Fruit fly (Drosophila melanogaster): ENCODE measurements around the gene fbp.
A peak's percentile ranks its signal among the peaks of the same experiment; 100 is the strongest.

fbp gene

DNA sequence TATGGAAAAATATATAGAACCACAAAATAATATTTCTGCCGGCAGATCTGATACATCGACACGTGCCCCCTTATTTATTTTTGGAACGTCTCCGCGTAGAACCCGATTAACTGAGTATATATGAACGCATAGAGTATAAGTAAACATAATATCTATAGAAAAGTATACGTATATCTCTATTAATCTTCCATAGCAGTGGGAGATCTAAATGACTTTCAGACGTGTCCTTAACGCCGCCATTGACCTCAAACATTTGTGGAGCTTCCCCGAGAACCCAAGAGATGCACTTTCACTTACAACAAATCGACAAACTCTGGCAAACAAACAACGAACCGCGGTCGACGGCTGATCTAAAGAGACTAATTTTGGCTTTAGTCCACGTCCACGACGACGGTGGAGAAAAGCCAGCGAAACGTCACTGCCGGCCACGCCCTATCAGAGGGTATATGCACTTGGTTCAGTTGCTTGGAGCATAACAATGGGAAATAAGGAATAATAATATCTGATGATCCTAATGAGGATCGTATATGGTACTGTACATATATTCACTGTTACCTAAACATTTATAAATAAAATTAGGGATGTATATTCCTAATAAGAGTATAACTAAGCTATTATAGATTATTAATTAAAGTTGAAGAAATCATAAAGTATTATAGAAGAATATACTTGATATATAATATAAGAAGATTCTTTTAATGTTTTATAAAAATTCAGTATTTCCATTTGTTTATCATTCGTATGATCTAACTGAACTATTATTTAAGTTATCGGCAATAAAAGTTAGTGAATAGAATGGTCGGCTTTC lies at the start of gene fbp:
TSS of gene fbp (minus strand) at position 364 of the 808 bp plus-strand sequence.
- TF ChIP-seq CG8478 (optimal IDR thresholded peaks at IDR 0.05) = no peak
- TF ChIP-seq CTCF (optimal IDR thresholded peaks at IDR 0.05) = no peak

DNA sequence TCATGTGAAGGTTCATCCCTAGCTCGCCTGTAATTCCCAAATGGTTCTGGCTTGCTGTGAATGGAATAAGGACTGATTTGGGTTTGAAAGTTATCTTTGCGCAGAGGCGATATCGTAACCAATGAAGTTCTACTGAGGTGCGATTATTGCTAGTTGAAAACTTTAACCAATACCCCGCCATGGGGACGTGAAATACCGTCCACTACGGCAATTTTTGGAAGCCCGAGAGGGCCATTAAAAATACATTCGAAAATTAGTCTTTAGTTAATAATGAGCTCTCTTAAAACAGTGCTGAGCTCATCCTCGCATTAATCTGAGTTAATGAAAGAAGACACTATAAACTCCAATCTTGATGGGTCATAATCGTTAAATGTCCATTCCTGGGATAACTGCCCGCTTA lies 46.7 kb upstream of the fbp start:
- TF ChIP-seq CG8478 (optimal IDR thresholded peaks at IDR 0.05) (no peak), CTCF (optimal IDR thresholded peaks at IDR 0.05) (no peak)

DNA sequence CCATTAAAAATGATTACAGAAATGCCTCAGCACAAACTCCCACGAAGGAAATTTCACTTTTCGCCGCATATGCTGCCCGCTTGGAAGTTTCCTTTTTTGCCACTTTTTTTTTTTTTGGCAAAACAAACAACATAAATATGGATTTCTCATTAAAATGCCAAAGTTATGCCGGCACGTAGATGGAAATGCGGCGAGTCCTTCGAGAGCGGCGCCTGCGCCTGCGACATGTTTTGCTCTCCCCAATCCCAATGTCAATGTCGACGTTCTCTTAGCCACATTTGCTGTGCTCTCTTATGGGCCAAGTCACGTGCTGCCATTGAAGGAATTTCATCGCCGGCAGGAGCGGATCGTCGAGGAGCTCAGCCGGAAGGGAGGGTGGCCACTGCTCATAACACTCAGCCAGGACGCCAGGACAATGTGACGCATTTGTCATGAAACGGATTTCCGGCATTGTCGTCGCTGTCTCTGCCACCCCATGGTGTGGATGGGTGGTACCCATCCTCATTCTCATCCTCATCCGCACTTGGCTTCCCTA lies 45.6 kb upstream of the fbp start:
- no peak for TF ChIP-seq CTCF (optimal IDR thresholded peaks at IDR 0.05)
- TF ChIP-seq CG8478 (optimal IDR thresholded peaks at IDR 0.05) = no peak

DNA sequence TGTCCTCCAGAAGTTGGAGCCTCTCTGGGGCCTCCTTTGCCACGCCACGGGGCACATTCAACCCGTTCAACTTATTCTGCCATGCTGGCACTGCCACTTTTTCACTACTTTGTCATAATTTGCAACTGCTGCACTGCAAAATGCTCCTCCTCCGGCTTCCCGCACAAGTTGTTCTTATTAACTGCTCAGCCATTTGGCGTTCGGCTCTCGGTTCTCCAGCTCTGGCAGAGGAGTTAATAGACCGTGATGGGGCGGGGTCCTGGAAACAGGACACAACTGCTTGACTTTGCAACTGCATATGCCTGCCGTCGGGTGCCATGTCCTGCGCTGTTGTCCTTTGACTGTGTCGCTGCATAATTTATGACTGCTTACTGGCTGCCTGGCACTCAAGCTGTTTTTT lies 41.1 kb upstream of the fbp start:
- TF ChIP-seq CG8478 (optimal IDR thresholded peaks at IDR 0.05) (no peak), CTCF (optimal IDR thresholded peaks at IDR 0.05) (no peak)

DNA sequence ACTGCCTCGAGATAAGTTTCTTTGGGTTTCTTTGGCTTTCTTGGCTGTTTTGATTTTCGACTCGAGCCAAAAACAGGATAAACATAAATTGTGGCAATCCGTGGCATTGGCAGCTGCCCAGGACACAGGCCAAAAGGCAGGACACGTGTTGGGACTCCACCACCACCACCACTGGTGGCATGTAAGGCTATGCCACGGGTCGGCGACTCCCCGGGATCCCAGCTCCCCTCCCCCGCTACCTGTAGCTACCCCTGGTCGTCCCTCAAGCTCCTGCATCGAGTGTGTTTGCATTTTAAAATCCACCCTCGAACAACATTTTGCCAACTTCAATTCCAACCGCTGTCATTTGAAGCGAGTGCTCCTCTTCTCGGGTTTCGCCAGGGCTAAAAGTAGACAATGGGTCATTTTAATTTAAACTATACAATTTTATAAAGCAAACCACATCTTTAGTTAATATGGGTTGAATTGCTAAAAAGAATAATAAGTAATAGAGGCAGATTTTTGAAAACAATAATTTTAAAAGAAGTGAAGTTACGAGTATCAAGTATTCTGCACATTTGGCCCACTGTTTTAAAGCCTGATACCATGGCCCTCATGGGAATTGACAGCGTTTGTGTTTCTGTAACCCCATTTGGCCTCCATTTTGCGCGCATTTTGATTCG lies 38.1 kb upstream of the fbp start:
- TF ChIP-seq CTCF (optimal IDR thresholded peaks at IDR 0.05) (no peak), CG8478 (optimal IDR thresholded peaks at IDR 0.05) (no peak)

DNA sequence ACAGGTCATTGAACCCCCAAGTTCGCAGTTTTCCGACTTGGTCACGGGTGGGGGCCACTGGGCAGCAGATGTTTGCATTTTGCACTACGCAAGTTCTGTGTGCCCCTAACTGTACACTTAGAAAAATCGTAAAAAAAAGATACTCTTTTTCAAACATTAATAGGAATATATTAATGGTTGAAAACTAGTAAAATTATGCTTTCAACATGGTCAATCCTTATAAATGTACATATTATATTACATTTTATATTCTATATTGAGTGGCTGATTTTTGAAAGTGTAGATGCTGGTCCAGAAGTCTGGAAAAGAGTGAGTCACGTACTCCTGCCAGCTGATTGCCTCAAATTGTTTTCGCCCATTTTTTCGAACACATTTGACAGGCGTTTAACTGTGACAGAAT lies 36.8 kb upstream of the fbp start:
- TF ChIP-seq CG8478 (optimal IDR thresholded peaks at IDR 0.05) (no peak), CTCF (optimal IDR thresholded peaks at IDR 0.05) (no peak)

DNA sequence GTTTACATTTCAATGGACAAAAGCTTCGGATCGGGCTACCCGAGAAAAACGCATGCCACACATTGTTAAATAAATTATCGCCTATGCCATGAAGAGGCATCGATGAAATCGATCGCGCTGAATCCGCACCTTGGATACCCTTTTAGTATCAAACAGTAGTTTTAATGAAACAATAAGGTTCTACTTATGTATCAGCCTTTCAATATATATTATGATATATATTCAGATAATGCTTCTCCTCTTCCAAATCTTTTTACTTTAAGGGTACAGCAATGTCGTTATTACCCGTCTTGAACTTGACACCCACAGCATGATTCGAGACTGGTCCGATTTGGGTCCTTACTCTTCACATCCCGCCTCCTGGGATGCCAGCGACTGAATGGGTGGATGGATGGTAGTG lies 36.0 kb upstream of the fbp start:
- TF ChIP-seq CG8478 (optimal IDR thresholded peaks at IDR 0.05) (no peak), CTCF (optimal IDR thresholded peaks at IDR 0.05) (no peak)

DNA sequence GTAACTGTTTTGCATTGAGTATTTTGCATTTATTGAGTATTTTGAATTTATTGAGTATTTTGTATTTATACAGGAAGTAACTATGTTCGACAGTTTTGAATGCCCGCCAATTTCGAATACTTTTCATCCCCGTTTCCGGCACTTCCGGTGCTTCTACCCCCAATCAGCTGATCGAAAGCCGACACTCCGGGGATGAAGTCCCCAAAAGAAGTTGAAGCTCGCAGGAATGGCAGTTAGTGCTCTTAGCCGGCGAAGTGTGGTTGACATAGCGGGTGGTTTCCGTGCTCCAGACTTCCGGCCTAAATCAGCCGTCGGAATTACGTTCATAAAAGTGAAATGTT lies 32.1 kb upstream of the fbp start, which contains the start of gene sick:
TSS of gene sick (plus strand) at position 255 of the 341 bp plus-strand sequence.
- TF ChIP-seq CTCF (optimal IDR thresholded peaks at IDR 0.05) (no peak), CG8478 (optimal IDR thresholded peaks at IDR 0.05) (no peak)

DNA sequence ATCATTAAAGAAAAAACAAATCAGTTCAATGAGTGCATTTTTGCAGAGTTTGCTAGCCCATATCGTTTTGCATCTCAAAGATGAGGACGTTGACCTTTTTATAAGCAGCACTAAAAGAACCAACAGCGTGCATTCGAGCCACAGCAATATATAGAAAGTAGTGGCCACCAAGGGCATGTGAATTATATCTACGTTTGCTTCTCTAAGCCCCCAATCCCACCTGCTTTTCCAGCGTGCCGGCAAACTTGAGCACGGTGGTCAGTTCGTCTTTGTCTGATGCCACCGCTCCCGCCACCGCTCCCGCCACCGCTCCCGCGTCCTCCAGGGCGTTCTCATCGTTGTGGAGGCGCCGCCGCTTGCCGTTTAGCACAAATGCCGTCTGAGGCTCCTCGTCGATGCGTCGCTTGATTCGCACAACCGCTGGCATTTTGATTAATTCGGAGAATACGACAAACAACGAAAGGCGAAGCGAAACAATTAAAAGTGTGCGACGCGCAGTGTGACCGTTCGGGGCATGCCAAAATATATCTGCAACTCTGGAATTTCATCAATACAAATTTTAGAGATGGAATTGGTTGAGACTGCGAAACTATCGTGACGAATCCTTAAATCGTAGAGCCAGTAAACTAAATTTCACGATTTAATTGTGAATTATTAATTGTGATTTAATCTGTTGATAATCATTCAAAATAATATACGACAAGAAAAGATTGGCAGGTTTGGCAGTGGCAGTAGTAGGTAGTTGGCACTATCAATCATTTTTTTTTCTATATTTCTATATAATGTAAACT lies 31.6 kb upstream of the fbp start:
- peak in 1 of 2 experiments; percentile 27 for TF ChIP-seq CTCF (optimal IDR thresholded peaks at IDR 0.05)
- no peak for TF ChIP-seq CG8478 (optimal IDR thresholded peaks at IDR 0.05)

DNA sequence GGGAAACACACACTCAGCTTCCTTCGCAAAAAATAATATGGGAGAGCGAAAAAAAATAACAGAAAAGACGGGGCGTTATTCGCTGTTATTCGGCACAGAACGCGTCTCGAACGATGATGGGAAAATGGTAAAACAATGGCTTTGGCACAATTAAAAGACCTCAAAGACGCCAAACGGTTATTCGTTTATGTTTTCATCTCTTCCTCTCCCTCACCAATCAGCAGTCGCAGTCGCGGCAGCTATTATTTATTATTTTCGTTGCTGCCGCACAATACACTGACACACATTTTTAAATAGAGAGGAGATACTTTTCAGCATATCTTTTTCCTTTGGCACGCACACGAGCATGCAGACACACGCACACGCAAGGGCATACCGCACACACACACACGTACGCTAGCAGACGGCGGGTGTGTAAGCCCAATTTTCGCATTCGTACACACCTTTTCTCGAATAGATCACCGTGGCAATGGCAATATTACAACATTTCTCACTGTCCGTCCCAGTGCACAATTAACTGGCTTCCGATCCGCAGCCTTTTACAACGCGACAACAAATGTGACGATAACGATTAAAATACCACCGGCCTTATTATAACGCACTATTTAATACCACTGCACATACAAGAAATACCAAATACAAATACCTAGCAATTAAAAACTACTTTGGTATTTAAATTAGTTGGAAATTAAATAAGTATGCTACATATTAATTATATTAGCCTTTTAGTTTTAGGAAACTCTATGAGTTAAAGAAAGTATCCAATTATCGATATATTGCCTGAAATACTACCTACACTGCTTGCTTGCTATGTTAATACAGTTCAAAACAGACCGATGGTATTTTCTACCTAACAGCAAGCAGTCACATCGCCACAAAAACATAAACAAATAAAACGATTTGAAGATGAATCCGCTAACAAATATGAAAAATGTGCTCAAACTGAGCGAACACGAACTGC lies 27.7 kb upstream of the fbp start, which contains the start of the genes CdGAPr and CG10466:
TSS of gene CdGAPr (minus strand) at position 562 of the 961 bp plus-strand sequence.
TSS of gene CG10466 (plus strand) at position 784 of the 961 bp plus-strand sequence.
- TF ChIP-seq CTCF (optimal IDR thresholded peaks at IDR 0.05) (no peak), CG8478 (optimal IDR thresholded peaks at IDR 0.05) (no peak)

DNA sequence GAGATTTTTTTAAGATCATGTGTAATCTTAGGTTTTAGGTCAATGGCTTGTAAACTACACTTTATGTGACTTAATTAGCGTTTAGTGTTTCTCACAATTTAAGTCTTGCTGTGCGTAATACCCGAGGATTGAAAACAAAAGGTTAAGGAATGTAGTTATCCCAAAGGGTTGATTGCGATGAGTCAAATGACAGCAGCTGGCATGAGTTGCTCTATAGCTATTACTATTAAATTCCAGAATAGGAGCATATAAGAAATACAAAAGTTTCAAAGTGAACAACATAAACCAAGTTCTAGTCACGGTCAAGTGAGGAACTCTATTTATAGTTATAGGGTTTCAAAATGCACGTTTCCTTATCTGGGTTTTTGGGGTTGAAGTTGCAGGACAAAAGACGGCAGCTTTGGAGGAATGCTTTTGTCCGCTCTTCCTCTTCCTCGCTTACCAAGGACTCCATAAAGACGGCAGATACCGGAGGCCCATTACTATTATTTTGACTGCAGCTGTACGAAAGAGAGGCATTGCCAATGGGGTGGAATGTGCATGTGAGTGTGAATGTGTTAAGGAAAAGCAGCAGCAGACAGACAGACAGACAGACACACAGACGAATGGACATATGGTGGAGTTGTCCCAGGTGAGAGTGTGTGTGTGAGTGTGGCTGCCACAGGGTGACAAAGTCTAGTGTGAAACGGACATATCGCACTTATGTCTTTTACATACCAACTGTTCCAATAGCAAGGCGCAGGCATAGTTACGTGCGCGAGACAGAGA lies 26.8 kb upstream of the fbp start:
- TF ChIP-seq CTCF (optimal IDR thresholded peaks at IDR 0.05) (no peak), CG8478 (optimal IDR thresholded peaks at IDR 0.05) (no peak)

DNA sequence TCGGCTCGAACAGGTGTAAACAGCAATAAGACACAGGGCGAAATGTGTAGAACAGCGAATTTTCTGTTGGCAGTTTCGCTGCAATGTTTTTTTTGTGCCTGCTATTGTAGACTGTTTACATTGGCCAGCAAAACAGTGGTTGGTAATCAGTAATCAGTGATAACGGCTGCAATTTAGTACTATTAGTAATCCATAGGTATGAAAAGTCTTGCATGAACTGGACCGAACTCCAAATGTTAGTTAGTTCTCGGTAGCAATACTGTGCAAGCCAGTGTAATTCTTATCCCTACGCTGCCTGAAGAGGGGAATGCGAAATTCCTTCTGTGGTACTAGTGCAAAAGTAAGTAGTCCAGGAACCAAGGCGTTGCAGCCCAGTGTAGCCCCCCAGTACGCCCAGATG lies 24.8 kb upstream of the fbp start:
- TF ChIP-seq CG8478 (optimal IDR thresholded peaks at IDR 0.05) (no peak), CTCF (optimal IDR thresholded peaks at IDR 0.05) (no peak)

DNA sequence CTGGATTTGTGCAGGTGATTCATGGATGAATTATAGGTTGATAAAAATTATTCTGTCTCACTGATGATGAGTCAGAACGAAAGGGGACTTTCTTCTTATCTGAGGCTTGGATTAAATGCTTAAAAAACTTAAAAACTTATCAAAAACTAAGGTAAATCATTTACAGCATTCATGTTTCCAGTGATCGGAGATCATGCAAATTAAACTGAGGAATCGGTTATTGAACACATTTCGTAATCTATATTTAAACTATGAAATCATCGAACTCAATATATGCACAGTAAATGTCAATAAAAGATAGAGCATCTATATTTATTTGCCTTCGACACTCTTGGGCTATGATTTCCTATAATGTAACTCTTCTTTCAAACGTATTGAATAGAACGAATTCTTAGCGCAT lies 24.0 kb upstream of the fbp start:
- TF ChIP-seq CG8478 (optimal IDR thresholded peaks at IDR 0.05) (no peak), CTCF (optimal IDR thresholded peaks at IDR 0.05) (no peak)
